Worm (Caenorhabditis elegans): ENCODE results near the gene abt-1.

- peak; percentile 74 for TF ChIP-seq W03F9.2 (tag; optimal IDR thresholded peaks at IDR 0.05)
- TF ChIP-seq him-1 (tag; optimal IDR thresholded peaks at IDR 0.05), result peak; percentile 8
These were observed 38.4 kb downstream of the abt-1 start, which contains the start of gene rack-1 for ce11 chrIV:10176252-10176730.

All from whole organism, L4/young adult.